Worm (Caenorhabditis elegans): ENCODE measurements around the gene C34B4.2.

Gene C34B4.2

DNA sequence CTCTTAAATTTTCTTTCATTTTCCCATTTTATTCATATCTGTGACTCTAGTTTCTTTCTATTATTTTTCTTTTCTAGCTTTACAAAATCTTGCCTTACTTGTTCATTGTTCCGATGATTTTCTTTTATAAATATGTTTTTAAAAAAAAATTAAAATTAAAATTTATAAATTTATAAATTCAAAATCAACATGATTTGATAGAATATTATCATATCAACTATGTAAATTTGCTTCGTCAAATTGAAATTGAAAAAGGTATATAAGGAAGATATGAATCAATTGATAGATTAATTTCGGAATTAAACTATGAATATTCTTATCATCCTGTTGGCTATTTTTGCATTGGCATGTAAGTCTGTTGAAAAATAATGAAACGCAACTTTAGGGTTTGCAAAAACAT lies 49.6 kb upstream of the C34B4.2 start, which contains the start of gene W07G4.1:
Gene W07G4.1, plus strand, starts transcription at position 301 of the 400 bp plus-strand sequence.
- TF ChIP-seq spr-3 (GFP tag; optimal IDR thresholded peaks at IDR 0.05) (no peak), fos-1 (tag; optimal IDR thresholded peaks at IDR 0.05) (no peak), nhr-48 (tag; optimal IDR thresholded peaks at IDR 0.05) (no peak), duxl-1 (tag; optimal IDR thresholded peaks at IDR 0.05; ENCODE audit: poor library complexity) (no peak), snpc-4 (tag; optimal IDR thresholded peaks at IDR 0.05) (no peak), hmg-1.1 (GFP tag; IDR thresholded peaks at IDR 0.05) (no peak), D1046.2 (GFP tag; IDR thresholded peaks at IDR 0.05) (no peak), ZK337.2 (GFP tag; IDR thresholded peaks at IDR 0.05) (no peak), Y5F2A.4 (GFP tag; optimal IDR thresholded peaks at IDR 0.05) (no peak), mep-1 (tag; optimal IDR thresholded peaks at IDR 0.05) (no peak), ama-1 (optimal IDR thresholded peaks at IDR 0.05) (no peak), Y48G9A.11 (GFP tag; IDR thresholded peaks at IDR 0.05) (no peak), Y105C5A.15 (GFP tag; IDR thresholded peaks at IDR 0.05) (no peak), cey-2 (tag; optimal IDR thresholded peaks at IDR 0.05; ENCODE audit: borderline replicate concordance, insufficient read depth) (no peak), F10B5.3 (tag; optimal IDR thresholded peaks at IDR 0.05) (no peak), Y75B8A.6 (GFP tag; IDR thresholded peaks at IDR 0.05) (no peak), tra-1 (GFP tag; IDR thresholded peaks at IDR 0.05) (no peak), daf-16 (GFP tag; optimal IDR thresholded peaks at IDR 0.05) (no peak), daf-16 (tag; optimal IDR thresholded peaks at IDR 0.05) (no peak), madf-9 (GFP tag; conservative IDR thresholded peaks at IDR 0.05) (no peak)

DNA sequence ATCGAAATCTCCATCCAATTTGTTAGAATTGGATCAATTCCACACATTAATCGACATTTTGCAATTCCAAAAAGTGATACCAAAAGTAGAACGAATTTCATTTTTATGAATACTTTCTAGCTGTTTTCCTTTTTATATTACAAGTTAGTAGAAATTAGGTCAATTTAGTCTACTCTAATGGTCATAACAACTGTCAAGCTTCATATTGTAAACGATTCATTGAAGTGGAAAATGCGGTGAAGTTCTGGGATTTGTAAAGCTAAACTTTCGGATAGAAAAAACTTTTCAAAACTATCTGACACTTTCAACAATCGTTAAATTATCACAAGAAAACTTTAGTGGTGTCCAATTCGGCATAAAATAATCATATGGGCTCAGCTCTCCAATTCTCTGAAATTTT lies 48.3 kb upstream of the C34B4.2 start, which contains the start of gene W07G4.7:
Gene W07G4.7, minus strand, starts transcription at position 101 of the 400 bp plus-strand sequence.
- TF ChIP-seq ces-1 (GFP tag; optimal IDR thresholded peaks at IDR 0.05): no peak
- no peak for TF ChIP-seq lim-7 (GFP tag; IDR thresholded peaks at IDR 0.05)

DNA sequence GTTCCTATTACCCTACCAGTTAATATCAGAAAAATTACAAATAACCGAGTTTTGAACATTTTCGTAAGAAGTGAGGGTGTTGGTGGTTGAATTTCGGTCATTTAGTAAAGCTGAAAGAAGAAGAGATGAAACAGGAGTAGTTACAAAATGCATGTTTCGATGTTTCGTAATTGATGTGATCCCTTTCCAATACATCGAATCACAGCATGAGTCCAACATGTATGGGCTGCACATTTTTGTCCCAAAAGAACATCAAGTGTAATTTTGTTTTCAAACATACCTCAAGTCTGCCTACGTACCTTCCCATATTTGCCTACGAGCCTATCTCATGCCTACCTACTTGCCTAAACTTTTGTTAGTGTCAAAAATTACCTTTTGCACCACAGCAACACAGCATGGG lies 46.4 kb upstream of the C34B4.2 start, which contains the start of gene W07G4.2:
Gene W07G4.2, minus strand, starts transcription at position 101 of the 400 bp plus-strand sequence.
- TF ChIP-seq snpc-4 (tag; optimal IDR thresholded peaks at IDR 0.05) (no peak), arid-1 (GFP tag; conservative IDR thresholded peaks at IDR 0.05) (no peak), lin-1 (GFP tag; IDR thresholded peaks at IDR 0.05) (no peak), ces-1 (GFP tag; optimal IDR thresholded peaks at IDR 0.05) (no peak), duxl-1 (tag; optimal IDR thresholded peaks at IDR 0.05; ENCODE audit: poor library complexity) (no peak), Y5F2A.4 (GFP tag; optimal IDR thresholded peaks at IDR 0.05) (no peak), nhr-42 (GFP tag; IDR thresholded peaks at IDR 0.05) (no peak), mep-1 (tag; optimal IDR thresholded peaks at IDR 0.05) (no peak), hlh-30 (tag; optimal IDR thresholded peaks at IDR 0.05; ENCODE audit: insufficient read depth) (no peak), ceh-62 (tag; optimal IDR thresholded peaks at IDR 0.05) (no peak)

DNA sequence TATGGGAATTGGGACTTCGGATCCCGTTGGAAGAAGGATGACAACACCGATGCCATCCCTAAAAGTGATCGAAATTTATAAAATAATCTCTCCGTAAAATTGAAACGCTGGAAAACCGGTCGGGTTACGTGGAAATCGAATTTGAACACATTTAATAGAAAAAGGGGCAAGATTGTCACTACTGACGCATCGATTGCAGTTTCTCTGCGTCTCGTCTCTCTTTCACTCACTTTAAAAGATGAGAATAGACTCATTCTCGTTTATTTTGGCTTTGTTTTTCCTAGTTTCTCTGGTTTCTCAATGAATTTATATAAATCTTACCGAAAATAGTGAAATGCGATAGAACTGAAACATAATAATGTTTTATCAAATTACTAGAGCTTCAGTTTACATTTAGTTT lies 41.2 kb upstream of the C34B4.2 start, which contains the start of gene scyl-1:
Gene scyl-1, minus strand, starts transcription at position 56 of the 400 bp plus-strand sequence.
- TF ChIP-seq nhr-111 (GFP tag; optimal IDR thresholded peaks at IDR 0.05): no peak
- peak; percentile 45 for TF ChIP-seq nhr-102 (tag; optimal IDR thresholded peaks at IDR 0.05)
- no peak; the same call in 1 of the 2 replicates for TF ChIP-seq lin-38 (GFP tag; IDR thresholded peaks at IDR 0.05)
- no peak for TF ChIP-seq F49E8.2 (tag; optimal IDR thresholded peaks at IDR 0.05; ENCODE audit: borderline replicate concordance)
- no peak for TF ChIP-seq skn-1 (tag; optimal IDR thresholded peaks at IDR 0.05)
- TF ChIP-seq madf-9 (GFP tag; conservative IDR thresholded peaks at IDR 0.05): no peak
- TF ChIP-seq daf-12 (tag; optimal IDR thresholded peaks at IDR 0.05): no peak
- TF ChIP-seq nhr-48 (tag; optimal IDR thresholded peaks at IDR 0.05): peak; percentile 36
- no peak for TF ChIP-seq ces-1 (GFP tag; optimal IDR thresholded peaks at IDR 0.05)
- no peak for TF ChIP-seq tag-97 (GFP tag; IDR thresholded peaks at IDR 0.05)
- no peak for TF ChIP-seq ZK337.2 (GFP tag; IDR thresholded peaks at IDR 0.05)
- TF ChIP-seq nhr-42 (GFP tag; IDR thresholded peaks at IDR 0.05): peak; percentile 66
- TF ChIP-seq R02D3.7 (tag; optimal IDR thresholded peaks at IDR 0.05): no peak
- TF ChIP-seq egl-43 (GFP tag; IDR thresholded peaks at IDR 0.05): no peak
- no peak for TF ChIP-seq snpc-4 (tag; optimal IDR thresholded peaks at IDR 0.05)
- peak; percentile 78 for TF ChIP-seq hlh-11 (tag; optimal IDR thresholded peaks at IDR 0.05)
- TF ChIP-seq ztf-7 (tag; optimal IDR thresholded peaks at IDR 0.05): no peak
- no peak for TF ChIP-seq aly-2 (tag; optimal IDR thresholded peaks at IDR 0.05)
- no peak for TF ChIP-seq zip-2 (tag; optimal IDR thresholded peaks at IDR 0.05)
- TF ChIP-seq nhr-77 (tag; optimal IDR thresholded peaks at IDR 0.05): peak; percentile 56
- no peak for TF ChIP-seq ceh-82 (tag; optimal IDR thresholded peaks at IDR 0.05)
- TF ChIP-seq ztf-11 (tag; optimal IDR thresholded peaks at IDR 0.05): no peak
- TF ChIP-seq ZK546.5 (tag; optimal IDR thresholded peaks at IDR 0.05): no peak
- no peak for TF ChIP-seq gei-8 (GFP tag; optimal IDR thresholded peaks at IDR 0.05)
- no peak for TF ChIP-seq daf-16 (GFP tag; optimal IDR thresholded peaks at IDR 0.05)
- no peak for TF ChIP-seq daf-16 (tag; optimal IDR thresholded peaks at IDR 0.05)
- no peak for TF ChIP-seq spr-3 (GFP tag; optimal IDR thresholded peaks at IDR 0.05)
- TF ChIP-seq snpc-1.2 (GFP tag; IDR thresholded peaks at IDR 0.05): no peak

Measured in whole organism, L4 larva.